Fruit fly (Drosophila melanogaster): ENCODE data around the gene janB.

The janB gene

DNA sequence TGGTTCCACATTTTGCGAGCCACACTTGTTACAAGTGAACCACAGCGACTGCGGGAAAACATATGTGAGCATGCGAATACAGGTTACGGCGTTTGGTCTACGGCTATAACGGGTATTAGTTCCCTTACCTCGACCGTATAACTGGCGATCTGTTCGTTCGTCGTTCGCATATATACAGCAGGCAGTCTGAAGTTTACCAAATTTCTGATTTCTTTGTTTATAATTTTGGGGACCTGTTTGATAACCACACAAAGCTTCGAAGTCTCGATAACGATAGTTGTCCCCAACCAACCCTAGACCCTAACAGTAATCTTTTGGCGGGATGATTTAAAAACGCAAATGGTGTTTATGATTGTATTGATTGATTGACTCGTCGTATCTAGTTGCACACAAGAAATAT lies 45.4 kb downstream of the janB start, which contains the start of gene Acph-1:
Acph-1 (minus strand) TSS at position 278 of the 400 bp plus-strand sequence.
- TF ChIP-seq CG17801 (GFP tag; optimal IDR thresholded peaks at IDR 0.05; ENCODE audit: partially characterized antibody), result no peak

DNA sequence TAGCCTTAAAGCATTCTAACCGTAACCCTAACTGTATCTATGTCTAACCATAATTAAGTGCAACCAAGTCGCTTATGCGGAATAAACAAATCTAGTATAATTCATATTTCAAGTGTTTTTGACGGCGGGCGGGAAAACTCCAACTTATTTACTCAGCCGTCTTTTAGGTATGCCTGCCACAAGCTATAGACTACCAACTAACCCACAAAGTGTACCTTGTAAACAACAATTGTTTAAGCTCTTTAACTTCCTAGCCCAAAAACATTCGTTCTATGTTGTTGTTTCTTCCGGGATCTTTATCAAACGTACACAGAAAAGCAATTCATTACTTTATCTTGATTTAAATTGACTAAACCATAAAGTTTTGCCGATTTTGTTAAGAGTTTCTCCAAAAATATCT lies 47.8 kb downstream of the janB start:
- TF ChIP-seq CG17801 (GFP tag; optimal IDR thresholded peaks at IDR 0.05; ENCODE audit: partially characterized antibody), result no peak
